Worm (Caenorhabditis elegans): ENCODE results near the gene fbxc-20.

ce11 chrII:2440312-2440711 lies 21.4 kb downstream of the fbxc-20 start:
- TF ChIP-seq hnd-1 (tag; optimal IDR thresholded peaks at IDR 0.05) (no peak), sea-1 (GFP tag; conservative IDR thresholded peaks at IDR 0.05) (no peak), tra-4 (tag; optimal IDR thresholded peaks at IDR 0.05) (no peak), ama-1 (optimal IDR thresholded peaks at IDR 0.05) (no peak)

All from whole organism, early embryonic.